Worm (Caenorhabditis elegans) whole organism, late embryonic: Measurements from ENCODE around the gene T19H12.15.

Experiments
- F13H6.1 ChIP-seq: sonication (generic microtip); optimal IDR thresholded peaks from 2 replicates; lab custom pipeline; 2016; ENCODE audit warnings: missing genetic modification characterization, missing compliant biosample characterization
- Y22D7AL.16 ChIP-seq: sonication (generic microtip); optimal IDR thresholded peaks from 2 replicates; lab custom pipeline; 2016; ENCODE audit warnings: missing genetic modification characterization, missing compliant biosample characterization
- ahr-1 ChIP-seq: sonication (generic microtip); optimal IDR thresholded peaks from 2 replicates; lab custom pipeline; 2016; ENCODE audit warnings: missing genetic modification characterization, missing compliant biosample characterization
- ceh-22 ChIP-seq: sonication (generic microtip); optimal IDR thresholded peaks from 2 replicates; lab custom pipeline; 2017; ENCODE audit warnings: missing biosample characterization, missing genetic modification characterization
- ceh-24 ChIP-seq: sonication (generic microtip); optimal IDR thresholded peaks from 2 replicates; lab custom pipeline; 2016; ENCODE audit warnings: mild to moderate bottlenecking, missing genetic modification characterization, missing compliant biosample characterization
- ceh-30 ChIP-seq: fragments of 150-350 bp; optimal IDR thresholded peaks from 2 replicates; lab custom pipeline; 2014; ENCODE audit warnings: missing biosample characterization, missing genetic modification characterization
- ceh-31 ChIP-seq: sonication (generic microtip); optimal IDR thresholded peaks from 2 replicates; lab custom pipeline; 2016; ENCODE audit warnings: missing genetic modification characterization, missing compliant biosample characterization
- ceh-34 ChIP-seq: sonication (generic microtip); optimal IDR thresholded peaks from 2 replicates; lab custom pipeline; 2016; ENCODE audit warnings: mild to moderate bottlenecking, missing genetic modification characterization, missing compliant biosample characterization
- ceh-48 ChIP-seq: sonication (generic microtip); optimal IDR thresholded peaks from 2 replicates; lab custom pipeline; 2016; ENCODE audit warnings: missing genetic modification characterization, inconsistent platforms, missing compliant biosample characterization
- ceh-9 ChIP-seq: sonication (generic microtip); optimal IDR thresholded peaks from 2 replicates; lab custom pipeline; 2016; ENCODE audit warnings: mild to moderate bottlenecking, missing genetic modification characterization, inconsistent platforms, missing compliant biosample characterization
- che-1 ChIP-seq: sonication (generic microtip); optimal IDR thresholded peaks from 2 replicates; lab custom pipeline; 2016; ENCODE audit warnings: mild to moderate bottlenecking, missing genetic modification characterization, missing compliant biosample characterization
- dmd-4 ChIP-seq: sonication (generic microtip); optimal IDR thresholded peaks from 2 replicates; lab custom pipeline; 2016; ENCODE audit warnings: borderline replicate concordance, missing genetic modification characterization, missing compliant biosample characterization
- elt-2 ChIP-seq: sonication (generic microtip); optimal IDR thresholded peaks from 2 replicates; lab custom pipeline; 2016; ENCODE audit warnings: missing genetic modification reagents, missing genetic modification characterization, missing compliant biosample characterization
- ets-4 ChIP-seq: sonication (generic microtip); optimal IDR thresholded peaks from 2 replicates; lab custom pipeline; 2016; ENCODE audit warnings: missing genetic modification characterization, missing compliant biosample characterization
- eyg-1 ChIP-seq: sonication (generic microtip); optimal IDR thresholded peaks from 2 replicates; lab custom pipeline; 2016; ENCODE audit warnings: missing genotype, missing genetic modification characterization, missing compliant biosample characterization
- fkh-10 ChIP-seq: fragments of 150-350 bp; optimal IDR thresholded peaks from 2 replicates; lab custom pipeline; 2014; ENCODE audit warnings: missing biosample characterization, missing genetic modification reagents, missing genetic modification characterization
- hlh-15 ChIP-seq: sonication (generic microtip); optimal IDR thresholded peaks from 2 replicates; lab custom pipeline; 2016; ENCODE audit warnings: missing genetic modification characterization, missing compliant biosample characterization
- hlh-30 ChIP-seq: sonication (generic microtip); optimal IDR thresholded peaks from 2 replicates; lab custom pipeline; 2017; ENCODE audit warnings: antibody characterized with exemption, missing genetic modification characterization, missing compliant biosample characterization; ENCODE audit not compliant: insufficient read depth
- hlh-8 ChIP-seq: sonication (generic microtip); optimal IDR thresholded peaks from 2 replicates; lab custom pipeline; 2016; ENCODE audit warnings: missing genotype, missing genetic modification characterization, missing compliant biosample characterization
- lim-6 ChIP-seq: sonication (generic microtip); optimal IDR thresholded peaks from 2 replicates; lab custom pipeline; 2016; ENCODE audit warnings: missing genetic modification characterization, missing compliant biosample characterization
- lin-11 ChIP-seq: fragments of 200-800 bp; sonication (Bioruptor generic); optimal IDR thresholded peaks from 2 replicates; lab custom pipeline; 2018; ENCODE audit warnings: mild to moderate bottlenecking, missing genetic modification characterization, missing compliant biosample characterization
- madf-2 ChIP-seq: sonication (generic microtip); optimal IDR thresholded peaks from 2 replicates; lab custom pipeline; 2017; ENCODE audit warnings: missing genetic modification characterization, missing compliant biosample characterization
- npax-4 ChIP-seq: sonication (generic microtip); optimal IDR thresholded peaks from 2 replicates; lab custom pipeline; 2016; ENCODE audit warnings: missing genetic modification characterization, missing compliant biosample characterization
- pag-3 ChIP-seq: sonication (generic microtip); optimal IDR thresholded peaks from 2 replicates; lab custom pipeline; 2016; ENCODE audit warnings: missing compliant biosample characterization, missing genetic modification characterization, borderline replicate concordance
- pat-9 ChIP-seq: fragments of 200-800 bp; sonication (Bioruptor generic); optimal IDR thresholded peaks from 2 replicates; lab custom pipeline; 2018; ENCODE audit warnings: mild to moderate bottlenecking, missing genetic modification characterization, moderate library complexity, missing compliant biosample characterization
- pax-1 ChIP-seq: fragments of 150-350 bp; optimal IDR thresholded peaks from 2 replicates; lab custom pipeline; 2014; ENCODE audit warnings: missing biosample characterization, missing genetic modification characterization
- pros-1 ChIP-seq: fragments of 150-350 bp; optimal IDR thresholded peaks from 2 replicates; lab custom pipeline; 2014; ENCODE audit warnings: missing biosample characterization, missing genetic modification reagents, missing genetic modification characterization
- ref-2 ChIP-seq: sonication (generic microtip); optimal IDR thresholded peaks from 2 replicates; lab custom pipeline; 2016; ENCODE audit warnings: missing genetic modification characterization, missing compliant biosample characterization
- sdc-2 ChIP-seq: sonication (generic microtip); optimal IDR thresholded peaks from 2 replicates; lab custom pipeline; 2016; ENCODE audit warnings: missing genotype, missing genetic modification characterization, missing compliant biosample characterization
- sox-2 ChIP-seq: fragments of 200-800 bp; sonication (Bioruptor generic); IDR thresholded peaks from 2 replicates; pipeline ENCODE4 v1.3.6; 2022; ENCODE audit warnings: missing genetic modification reagents, missing genetic modification characterization, missing compliant biosample characterization
- tbx-2 ChIP-seq: sonication (generic microtip); optimal IDR thresholded peaks from 2 replicates; lab custom pipeline; 2016; ENCODE audit warnings: missing genetic modification characterization, missing compliant biosample characterization
- tbx-7 ChIP-seq: sonication (generic microtip); optimal IDR thresholded peaks from 2 replicates; lab custom pipeline; 2016; ENCODE audit warnings: missing genotype, missing genetic modification characterization, missing compliant biosample characterization
- ttx-3 ChIP-seq: sonication (generic microtip); optimal IDR thresholded peaks from 2 replicates; lab custom pipeline; 2016; ENCODE audit warnings: missing genetic modification reagents, missing genetic modification characterization, missing compliant biosample characterization
- unc-55 ChIP-seq: sonication (generic microtip); optimal IDR thresholded peaks from 2 replicates; lab custom pipeline; 2017; ENCODE audit warnings: missing biosample characterization, missing genetic modification reagents, missing genetic modification characterization
- zip-5 ChIP-seq: sonication (generic microtip); optimal IDR thresholded peaks from 2 replicates; lab custom pipeline; 2016; ENCODE audit warnings: missing genetic modification characterization, missing compliant biosample characterization

The T19H12.15 gene

DNA sequence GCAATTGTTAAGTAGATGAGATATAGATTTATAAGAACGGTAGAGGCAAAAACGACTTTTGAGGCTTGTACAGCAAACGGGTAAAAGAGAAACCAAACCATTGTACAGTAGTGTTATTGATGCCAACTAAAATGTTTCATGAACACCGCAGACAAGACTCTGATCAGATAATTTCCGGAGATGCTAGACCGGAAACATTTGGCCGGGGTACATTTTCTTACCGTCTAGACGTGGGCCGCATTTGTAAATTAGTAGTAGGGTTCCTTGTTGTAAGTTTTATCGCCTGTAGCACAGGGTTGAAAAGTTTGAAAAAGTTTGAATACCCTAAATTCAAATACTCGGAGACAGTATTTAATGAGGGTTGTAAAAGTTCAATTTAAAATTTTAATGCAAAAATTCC is 2.2 kb upstream of the T19H12.15 start, which contains the start of gene str-32:
Gene str-32 (minus strand): TSS at position 101 of the 400 bp plus-strand sequence.
- no peak for TF ChIP-seq unc-55
- no peak for TF ChIP-seq hlh-30 (tag; lab: Kevin White, UChicago)
- TF ChIP-seq pros-1 (tag; lab: Kevin White, UChicago) = no peak
- TF ChIP-seq ceh-9 (tag; lab: Kevin White, UChicago) = no peak
- TF ChIP-seq, all 69 proteins: peak for 0

DNA sequence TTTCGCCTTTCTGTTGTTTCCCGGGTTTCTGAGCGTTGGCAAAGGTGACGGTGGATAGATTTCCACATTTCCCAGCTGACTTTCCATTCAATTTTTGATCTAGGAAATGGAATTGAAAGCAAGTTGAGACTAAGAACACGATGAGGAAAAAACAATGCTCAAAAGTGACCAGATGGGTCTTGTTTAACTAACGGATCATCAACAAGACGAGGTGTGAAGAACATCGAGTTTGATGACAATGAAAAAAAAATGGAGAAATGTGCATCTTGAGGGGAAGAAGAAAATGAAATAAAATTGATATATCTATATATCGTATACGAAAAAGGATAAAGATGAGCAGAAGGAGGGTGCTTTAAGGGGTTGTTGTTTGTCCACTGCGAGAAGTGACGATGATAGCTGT is 1.6 kb downstream of the T19H12.15 start, which contains the start of gene T19H12.6:
Gene T19H12.6 (minus strand): TSS at position 101 of the 400 bp plus-strand sequence.
- no peak for TF ChIP-seq elt-2
- TF ChIP-seq sox-2 (GFP tag; lab: Robert Waterston, UW) = no peak
- TF ChIP-seq tbx-7 = no peak
- TF ChIP-seq dmd-4 (tag; lab: Kevin White, UChicago) = no peak
- no peak for TF ChIP-seq ceh-48 (tag; lab: Kevin White, UChicago)
- no peak for TF ChIP-seq ceh-30 (tag; lab: Kevin White, UChicago)
- no peak for TF ChIP-seq pat-9 (tag; lab: Kevin White, UChicago)
- TF ChIP-seq ahr-1 = no peak
- no peak for TF ChIP-seq ets-4 (tag; lab: Kevin White, UChicago)
- no peak for TF ChIP-seq zip-5
- no peak for TF ChIP-seq madf-2

DNA sequence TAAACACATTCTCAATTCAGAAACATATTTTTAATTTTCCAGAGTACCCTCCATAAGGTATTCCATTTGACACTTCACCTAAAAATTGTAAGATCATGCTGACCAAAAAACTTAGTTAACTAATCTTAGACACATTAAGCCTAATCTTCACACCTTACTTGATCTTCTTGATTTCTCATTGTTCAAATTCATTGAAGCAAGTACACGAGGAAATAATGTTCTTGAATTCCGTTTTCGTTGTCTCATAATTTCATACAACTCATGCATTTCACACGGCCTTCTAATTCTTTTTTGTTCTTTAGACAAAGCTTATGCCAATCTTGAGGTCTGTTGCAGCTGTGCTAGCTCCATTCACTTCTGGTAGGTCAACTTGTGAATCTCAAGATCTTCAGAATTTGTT is 7.2 kb downstream of the T19H12.15 start, which contains the start of gene srd-33:
Gene srd-33 (plus strand): TSS at position 301 of the 400 bp plus-strand sequence.
- TF ChIP-seq ref-2 (tag; lab: Kevin White, UChicago) = no peak
- no peak for TF ChIP-seq lin-11 (tag; lab: Kevin White, UChicago)
- TF ChIP-seq hlh-15 = no peak
- TF ChIP-seq pros-1 (tag; lab: Kevin White, UChicago) = no peak

DNA sequence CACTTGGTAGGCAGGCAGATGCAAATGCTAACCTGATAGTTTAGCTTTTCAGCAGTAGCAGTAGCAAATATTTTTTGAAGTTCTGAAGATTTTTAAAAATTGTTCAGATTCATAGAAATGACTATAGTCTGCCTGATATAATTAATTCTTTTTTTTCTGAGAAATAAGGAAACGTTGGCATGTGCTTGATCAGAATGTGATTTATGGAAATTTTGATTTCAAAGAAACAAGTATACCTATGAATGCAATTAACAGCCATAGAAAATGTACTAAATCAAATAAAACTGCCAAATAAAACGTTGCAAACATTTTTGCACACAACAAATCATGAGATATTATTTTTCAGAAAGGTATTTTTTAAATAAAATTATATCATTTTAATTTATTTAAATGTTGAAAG is 8.5 kb downstream of the T19H12.15 start:
- TF ChIP-seq ceh-22 (tag; lab: Kevin White, UChicago) = no peak
- TF ChIP-seq sox-2 (GFP tag; lab: Robert Waterston, UW) = no peak
- no peak for TF ChIP-seq npax-4 (tag; lab: Kevin White, UChicago)
- no peak for TF ChIP-seq ceh-24
- TF ChIP-seq ttx-3 (tag; lab: Kevin White, UChicago) = no peak
- no peak for TF ChIP-seq dmd-4 (tag; lab: Kevin White, UChicago)

DNA sequence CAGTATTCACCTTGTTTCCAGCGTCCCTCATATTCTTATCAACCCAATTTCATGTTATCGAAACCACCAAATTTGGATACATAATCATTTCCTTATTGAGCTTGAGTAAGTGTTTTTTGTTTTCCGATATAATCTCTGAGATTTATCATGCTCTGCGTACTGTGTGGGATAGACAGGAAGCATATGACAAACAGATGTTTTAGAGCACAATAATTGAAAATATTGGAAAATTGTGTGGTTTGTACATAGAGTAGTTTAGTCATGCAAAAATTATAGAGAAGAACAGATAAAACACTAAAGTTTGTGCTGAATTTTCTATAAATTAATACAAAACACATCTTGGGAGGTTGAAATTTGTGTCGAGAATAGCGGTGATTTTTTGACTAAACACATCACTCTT is 10.5 kb downstream of the T19H12.15 start:
- TF ChIP-seq Y22D7AL.16 (no peak), madf-2 (no peak), F13H6.1 (tag; lab: Kevin White, UChicago) (no peak), ceh-34 (tag; lab: Kevin White, UChicago) (no peak), ceh-31 (tag; lab: Kevin White, UChicago) (no peak), lim-6 (tag; lab: Kevin White, UChicago) (no peak)

DNA sequence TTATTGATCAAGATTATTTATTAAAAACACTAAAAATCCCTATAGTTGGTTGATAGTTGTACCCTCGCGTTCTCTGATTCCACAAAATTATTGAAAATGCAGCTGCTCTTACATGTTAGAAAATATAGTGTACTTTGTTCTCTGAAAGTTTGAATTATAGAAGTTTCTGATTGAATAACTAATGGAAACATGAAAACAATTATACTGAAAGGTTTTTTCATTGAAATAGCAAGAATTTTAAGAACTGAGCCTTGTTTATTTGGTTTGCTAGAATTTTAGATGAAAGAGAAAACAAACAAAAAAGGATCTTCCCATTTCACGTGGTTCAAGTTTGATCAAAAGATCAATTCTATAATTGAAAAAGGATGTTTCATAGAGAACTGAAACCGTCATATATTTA is 11.6 kb downstream of the T19H12.15 start:
- TF ChIP-seq pag-3 (tag; lab: Kevin White, UChicago) = no peak
- TF ChIP-seq sdc-2 (tag; lab: Kevin White, UChicago) = no peak
- no peak for TF ChIP-seq ceh-24
- no peak for TF ChIP-seq tbx-2 (tag; lab: Kevin White, UChicago)
- TF ChIP-seq che-1 (tag; lab: Kevin White, UChicago) = no peak
- no peak for TF ChIP-seq Y22D7AL.16
- TF ChIP-seq zip-5 = no peak
- TF ChIP-seq sox-2 (GFP tag; lab: Robert Waterston, UW) = no peak
- no peak for TF ChIP-seq fkh-10 (GFP tag; lab: Kevin White, UChicago)
- no peak for TF ChIP-seq hlh-8 (tag; lab: Kevin White, UChicago)
- no peak for TF ChIP-seq eyg-1 (tag; lab: Kevin White, UChicago)
- TF ChIP-seq ceh-48 (tag; lab: Kevin White, UChicago) = no peak
- no peak for TF ChIP-seq ets-4 (tag; lab: Kevin White, UChicago)
- no peak for TF ChIP-seq ceh-31 (tag; lab: Kevin White, UChicago)
- no peak for TF ChIP-seq lim-6 (tag; lab: Kevin White, UChicago)
- TF ChIP-seq pax-1 (tag; lab: Kevin White, UChicago) = no peak
- TF ChIP-seq ceh-22 (tag; lab: Kevin White, UChicago) = no peak
- TF ChIP-seq madf-2 = no peak
